Worm (Caenorhabditis elegans): ENCODE measurements around the gene pho-9.

- TF ChIP-seq sea-1 (GFP tag; conservative IDR thresholded peaks at IDR 0.05): no peak
- no peak for TF ChIP-seq ama-1 (optimal IDR thresholded peaks at IDR 0.05)
- TF ChIP-seq ceh-36 (tag; optimal IDR thresholded peaks at IDR 0.05): no peak
- TF ChIP-seq hmg-4 (GFP tag; optimal IDR thresholded peaks at IDR 0.05): no peak
- no peak for TF ChIP-seq hmbx-1 (tag; optimal IDR thresholded peaks at IDR 0.05)
- TF ChIP-seq B0310.2 (tag; optimal IDR thresholded peaks at IDR 0.05): no peak
- TF ChIP-seq hnd-1 (tag; optimal IDR thresholded peaks at IDR 0.05): no peak
- TF ChIP-seq ceh-13 (GFP tag; optimal IDR thresholded peaks at IDR 0.05): no peak
These were observed 8.5 kb upstream of the pho-9 start for ce11 chrIII:2769078-2769477.

Measured in whole organism, early embryonic.